Fruit fly (Drosophila melanogaster): ENCODE results near the gene kto.

dm6 chr3L:19798978-19799377 is 37.4 kb upstream of the kto start, which contains the start of gene Ir76a:
- TF ChIP-seq CG10321 (GFP tag; IDR thresholded peaks at IDR 0.05): no peak
- TF ChIP-seq CG16863 (GFP tag; optimal IDR thresholded peaks at IDR 0.05): no peak
- no peak for TF ChIP-seq psq (GFP tag; optimal IDR thresholded peaks at IDR 0.05)
- TF ChIP-seq CG14860 (GFP tag; IDR thresholded peaks at IDR 0.05; ENCODE audit: partially characterized antibody): no peak
- TF ChIP-seq Doc3 (GFP tag; IDR thresholded peaks at IDR 0.05; ENCODE audit: partially characterized antibody): no peak

All from whole organism, embryonic.